Fruit fly (Drosophila melanogaster): Measurements from ENCODE around the gene Sodh1.

The Sodh1 gene

DNA sequence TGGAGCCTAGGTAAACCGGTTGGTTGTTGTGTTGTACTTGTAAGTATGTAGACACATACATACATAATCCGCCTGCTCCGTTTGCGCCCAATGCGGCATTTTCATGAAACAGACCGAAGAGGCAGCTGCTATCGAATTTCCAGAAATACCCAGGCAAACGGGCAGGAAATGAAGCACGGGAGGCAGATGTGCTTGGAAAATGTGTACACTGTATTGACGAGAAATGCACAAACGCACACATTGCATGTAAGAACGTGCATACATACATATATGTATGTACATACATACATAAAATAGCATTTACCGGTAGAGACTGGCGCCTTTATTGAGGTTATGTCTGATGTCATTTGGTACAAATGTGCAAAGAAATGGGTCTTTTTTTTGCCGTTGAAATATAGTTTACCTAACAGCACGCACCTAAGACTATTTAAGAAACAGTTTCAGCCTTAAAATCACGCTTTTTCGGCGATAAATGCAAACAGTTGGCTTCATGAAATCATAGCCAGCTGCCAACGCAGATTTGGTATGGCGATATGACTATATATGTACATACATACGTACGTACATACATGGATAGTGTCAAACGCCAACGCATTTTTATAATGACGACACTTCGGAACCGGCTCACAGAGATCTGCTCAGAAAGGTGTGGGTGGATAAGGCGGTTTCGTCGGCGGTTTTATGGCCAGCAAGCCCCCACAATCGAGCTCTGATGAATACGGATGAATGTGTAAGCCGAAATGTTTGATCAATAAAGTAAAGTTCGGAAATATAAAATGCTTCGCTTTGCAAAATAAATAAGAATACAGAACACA lies 37.6 kb downstream of the Sodh1 start (continued):
- TF ChIP-seq CG6854 (GFP tag; optimal IDR thresholded peaks at IDR 0.05): peak; percentile 2
- TF ChIP-seq fkh (GFP tag; optimal IDR thresholded peaks at IDR 0.05): peak; percentile 42
- TF ChIP-seq net (GFP tag; optimal IDR thresholded peaks at IDR 0.05): no peak
- no peak for TF ChIP-seq CG10631 (GFP tag; optimal IDR thresholded peaks at IDR 0.05)
- peak; percentile 11 for TF ChIP-seq svp (GFP tag)
- TF ChIP-seq esn (GFP tag; optimal IDR thresholded peaks at IDR 0.05): no peak

- no peak for TF ChIP-seq fd59A (GFP tag; optimal IDR thresholded peaks at IDR 0.05)
- 0 out of 3 replicates have a peak, but pooled peaks have one; percentile 7 for TF ChIP-seq CG6163 (GFP tag; IDR thresholded peaks at IDR 0.05)
- TF ChIP-seq CG34406 (GFP tag; optimal IDR thresholded peaks at IDR 0.05): peak; percentile 16
- TF ChIP-seq CG3032 (tag; optimal IDR thresholded peaks at IDR 0.05): peak; percentile 4
- no peak for TF ChIP-seq net (GFP tag; optimal IDR thresholded peaks at IDR 0.05)
- TF ChIP-seq salr (GFP tag; optimal IDR thresholded peaks at IDR 0.05): peak in 1 of 2 experiments; percentile 3
- peak; percentile 68 for TF ChIP-seq Eip78C (GFP tag)
- TF ChIP-seq Gug (GFP tag; IDR thresholded peaks at IDR 0.05): no peak
- no peak for TF ChIP-seq cyc (GFP tag; optimal IDR thresholded peaks at IDR 0.05)
- TF ChIP-seq CG10669 (GFP tag; optimal IDR thresholded peaks at IDR 0.05): no peak
- no peak for TF ChIP-seq Blimp-1 (GFP tag; optimal IDR thresholded peaks at IDR 0.05)
- peak; percentile 6 for TF ChIP-seq Sox14 (GFP tag; optimal IDR thresholded peaks at IDR 0.05)
- TF ChIP-seq Eip93F (GFP tag; optimal IDR thresholded peaks at IDR 0.05): no peak
- TF ChIP-seq CG8319 (GFP tag; optimal IDR thresholded peaks at IDR 0.05): no peak
- TF ChIP-seq CG15336 (GFP tag; IDR thresholded peaks at IDR 0.05): no peak
- TF ChIP-seq OdsH (GFP tag; optimal IDR thresholded peaks at IDR 0.05): no peak
- peak; percentile 35; the same call in 2 of the 3 replicates for TF ChIP-seq CG8119 (GFP tag; IDR thresholded peaks at IDR 0.05)
- TF ChIP-seq CG6792 (GFP tag; optimal IDR thresholded peaks at IDR 0.05): no peak
- TF ChIP-seq vri (GFP tag; optimal IDR thresholded peaks at IDR 0.05): no peak
- no peak for TF ChIP-seq esn (GFP tag; optimal IDR thresholded peaks at IDR 0.05)
- no peak for TF ChIP-seq CG6808 (GFP tag; optimal IDR thresholded peaks at IDR 0.05)
- no peak for TF ChIP-seq dsx (GFP tag; optimal IDR thresholded peaks at IDR 0.05; ENCODE audit: poor library complexity, severe bottlenecking)
- TF ChIP-seq Met (GFP tag; optimal IDR thresholded peaks at IDR 0.05): peak; percentile 28
- no peak for TF ChIP-seq CG10631 (GFP tag; optimal IDR thresholded peaks at IDR 0.05)
- peak; percentile 26 for TF ChIP-seq Hr4 (GFP tag; optimal IDR thresholded peaks at IDR 0.05)
- TF ChIP-seq eg (GFP tag; IDR thresholded peaks at IDR 0.05): peak; percentile 34; the same call in 1 of the 3 replicates
- TF ChIP-seq Smox (GFP tag; optimal IDR thresholded peaks at IDR 0.05): no peak
- no peak for TF ChIP-seq CG32006 (GFP tag; optimal IDR thresholded peaks at IDR 0.05)
- no peak for TF ChIP-seq CG11294 (GFP tag; IDR thresholded peaks at IDR 0.05)
- TF ChIP-seq dac (GFP tag; optimal IDR thresholded peaks at IDR 0.05): no peak
- no peak for TF ChIP-seq CG7368 (GFP tag; optimal IDR thresholded peaks at IDR 0.05)
- TF ChIP-seq topi (GFP tag; optimal IDR thresholded peaks at IDR 0.05): peak; percentile 16
- no peak for TF ChIP-seq Hr38 (GFP tag; optimal IDR thresholded peaks at IDR 0.05)
- TF ChIP-seq CG4318 (GFP tag; optimal IDR thresholded peaks at IDR 0.05): no peak
- TF ChIP-seq CG8632 (GFP tag; optimal IDR thresholded peaks at IDR 0.05): peak; percentile 8
- TF ChIP-seq acj6 (GFP tag; optimal IDR thresholded peaks at IDR 0.05): no peak
- no peak for TF ChIP-seq CG9139 (GFP tag; optimal IDR thresholded peaks at IDR 0.05)
- no peak for TF ChIP-seq CG11902 (GFP tag; optimal IDR thresholded peaks at IDR 0.05)
- no peak for TF ChIP-seq Eip75B (GFP tag; optimal IDR thresholded peaks at IDR 0.05)
- TF ChIP-seq CG16779 (tag; optimal IDR thresholded peaks at IDR 0.05): no peak
- TF ChIP-seq CG1621 (tag; optimal IDR thresholded peaks at IDR 0.05): peak; percentile 13
- no peak for TF ChIP-seq CG6276 (GFP tag; optimal IDR thresholded peaks at IDR 0.05)
- TF ChIP-seq lz (GFP tag; optimal IDR thresholded peaks at IDR 0.05): peak; percentile 1
- TF ChIP-seq achi (GFP tag; optimal IDR thresholded peaks at IDR 0.05): no peak
- no peak for TF ChIP-seq pdm3 (GFP tag; optimal IDR thresholded peaks at IDR 0.05)
- no peak for TF ChIP-seq Lpt (GFP tag; optimal IDR thresholded peaks at IDR 0.05)
These were observed 38.2 kb downstream of the Sodh1 start for dm6 chr3R:7090337-7090830.
